Fruit fly (Drosophila melanogaster) whole organism, wandering third instar larva: Measurements from ENCODE around the gene CG31178.

Experiments
- Dfd ChIP-seq: fragments of >200 bp; optimal IDR thresholded peaks from 2 replicates; lab custom pipeline; 2017; ENCODE audit warnings: missing biosample characterization, missing genetic modification characterization
- Jra ChIP-seq: sonication (Bioruptor generic); optimal IDR thresholded peaks from 2 replicates; lab custom pipeline; 2016; ENCODE audit warnings: missing biosample characterization, missing genetic modification characterization
- Mio ChIP-seq: sonication (Bioruptor generic); optimal IDR thresholded peaks from 2 replicates; lab custom pipeline; 2016; ENCODE audit warnings: missing biosample characterization, missing genetic modification characterization
- N ChIP-seq: fragments of >200 bp; optimal IDR thresholded peaks from 2 replicates; lab custom pipeline; 2018; ENCODE audit warnings: missing biosample characterization, missing external identifiers, missing genetic modification characterization
- OdsH ChIP-seq: fragments of 200-800 bp; sonication (Bioruptor generic); optimal IDR thresholded peaks from 2 replicates; lab custom pipeline; 2016; ENCODE audit warnings: missing biosample characterization, mild to moderate bottlenecking, missing genetic modification characterization
- Rel ChIP-seq, 2 experiments: fragments of 200-800 bp; sonication (Bioruptor generic) in 1 of 2; optimal IDR thresholded peaks; 2 replicates in 1 of 2; 3 replicates in 1 of 2; lab custom pipeline; 2016 to 2019; ENCODE audit warnings: mild to moderate bottlenecking in 2 of 2, missing biosample characterization in 2 of 2, missing genetic modification characterization in 2 of 2, moderate library complexity in 1 of 2
- Vsx2 ChIP-seq: fragments of 200-300, 225-300 bp; sonication (Bioruptor generic); optimal IDR thresholded peaks from 2 replicates; lab custom pipeline; 2018; ENCODE audit warnings: missing biosample characterization, missing genetic modification characterization; ENCODE audit not compliant: partially characterized antibody
- dmrt93B ChIP-seq: fragments of 200-800 bp; sonication (Bioruptor generic); optimal IDR thresholded peaks from 2 replicates; lab custom pipeline; 2018; ENCODE audit warnings: missing biosample characterization, mild to moderate bottlenecking, missing genetic modification characterization
- fru ChIP-seq: fragments of 200-800 bp; sonication (Bioruptor generic); optimal IDR thresholded peaks from 3 replicates; lab custom pipeline; 2016; ENCODE audit warnings: missing biosample characterization, mild to moderate bottlenecking, missing genetic modification characterization
- h ChIP-seq: fragments of 200-800 bp; sonication (Bioruptor generic); optimal IDR thresholded peaks from 3 replicates; lab custom pipeline; 2016; ENCODE audit warnings: missing biosample characterization, mild to moderate bottlenecking, missing genetic modification characterization
- pan ChIP-seq: fragments of >200 bp; optimal IDR thresholded peaks from 2 replicates; lab custom pipeline; 2017
- psq ChIP-seq: fragments of 200-800 bp; sonication (Bioruptor generic); optimal IDR thresholded peaks from 3 replicates; lab custom pipeline; 2017; ENCODE audit warnings: missing biosample characterization, mild to moderate bottlenecking, missing genetic modification characterization, moderate library complexity
- sv ChIP-seq: fragments of 200-800 bp; sonication (Bioruptor generic); optimal IDR thresholded peaks from 3 replicates; lab custom pipeline; 2016; ENCODE audit warnings: missing biosample characterization, missing genetic modification characterization

DNA sequence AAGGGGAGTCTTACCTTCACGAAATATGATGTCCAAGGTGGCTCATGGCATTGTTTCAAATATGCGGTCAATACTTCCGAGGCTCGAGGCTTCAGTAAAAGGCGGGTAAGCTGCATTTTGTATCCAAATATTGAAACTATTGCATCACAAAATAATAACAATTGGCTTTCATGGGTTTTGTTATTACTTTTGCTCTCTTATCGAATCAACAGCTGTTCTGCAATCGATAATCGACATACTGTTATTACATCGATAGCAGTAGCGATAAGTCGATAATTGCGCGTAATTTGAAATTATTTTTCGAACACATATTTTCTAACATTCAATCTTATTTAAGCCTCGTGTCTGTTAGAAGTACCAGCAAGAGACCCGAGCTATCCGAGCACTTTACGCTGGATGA lies 4.9 kb downstream of the CG31178 start, which contains the start of gene CG34148:
- TF ChIP-seq sv (no peak), pan (lab: Kevin White, UChicago) (no peak), dmrt93B (GFP tag; lab: Kevin White, UChicago) (no peak), Jra (GFP tag; lab: Kevin White, UChicago) (no peak), Vsx2 (GFP tag; lab: Kevin White, UChicago) (no peak), Dfd (GFP tag; lab: Kevin White, UChicago) (no peak), OdsH (GFP tag; lab: Kevin White, UChicago) (no peak), h (GFP tag; lab: Kevin White, UChicago) (no peak), Mio (GFP tag; lab: Kevin White, UChicago) (no peak), psq (GFP tag; lab: Kevin White, UChicago) (no peak), N (no peak), fru (no peak), Rel (GFP tag; optimal IDR thresholded peaks at IDR 0.05; lab: Kevin White, UChicago) (no peak), Rel (tag; optimal IDR thresholded peaks at IDR 0.05; lab: Kevin White, UChicago) (no peak)
